Worm (Caenorhabditis elegans): ENCODE results near the gene kin-5.

DNA sequence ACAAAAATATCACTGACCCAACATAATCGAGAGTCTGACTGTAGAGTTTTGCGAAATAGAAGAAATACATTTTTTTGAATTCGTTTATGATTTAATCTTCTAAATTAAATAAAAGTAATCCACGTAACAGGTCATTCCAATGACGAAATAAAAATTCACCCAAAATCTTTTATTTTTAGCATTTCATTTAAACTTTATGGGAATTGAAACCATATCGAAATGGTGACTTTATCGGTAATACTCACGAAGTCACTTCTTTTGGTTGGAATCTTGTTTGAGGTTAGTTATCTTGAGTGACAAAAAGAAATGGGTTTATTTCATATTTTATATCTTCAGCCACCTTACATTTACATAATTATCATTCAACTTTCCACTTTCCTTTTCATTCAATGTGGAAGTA is 3.6 kb upstream of the kin-5 start, which contains the start of the genes C47E12.12 and C47E12.10:
- TF ChIP-seq him-1 (tag; optimal IDR thresholded peaks at IDR 0.05) (no peak), dao-5 (tag; optimal IDR thresholded peaks at IDR 0.05) (no peak)

Data from whole organism, L4/young adult.